Worm (Caenorhabditis elegans): ENCODE results near the gene clec-119.

clec-119 gene

DNA sequence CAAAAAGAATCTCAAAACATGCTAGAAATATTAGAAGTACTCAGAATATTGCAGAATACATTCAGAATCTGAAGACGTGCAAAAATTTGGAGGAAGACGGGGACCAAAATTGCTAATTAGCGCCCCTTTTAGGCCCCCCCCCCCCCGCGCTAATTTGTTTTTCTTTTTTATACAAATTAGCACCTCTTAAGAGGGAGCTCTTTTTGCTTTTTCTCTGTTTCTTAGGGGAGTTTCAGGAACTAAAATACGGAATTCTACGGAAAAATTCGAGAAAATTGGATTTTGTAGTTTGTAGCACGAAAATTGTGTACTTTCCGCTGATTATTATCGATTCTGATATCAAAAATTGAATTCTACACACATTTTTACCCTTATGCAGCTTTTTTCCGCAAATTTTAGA is 45.8 kb downstream of the clec-119 start, which contains the start of gene glb-31 (continued):
- no peak for TF ChIP-seq nhr-237 (tag; optimal IDR thresholded peaks at IDR 0.05)
- TF ChIP-seq dpl-1 (GFP tag; optimal IDR thresholded peaks at IDR 0.05) = no peak

DNA sequence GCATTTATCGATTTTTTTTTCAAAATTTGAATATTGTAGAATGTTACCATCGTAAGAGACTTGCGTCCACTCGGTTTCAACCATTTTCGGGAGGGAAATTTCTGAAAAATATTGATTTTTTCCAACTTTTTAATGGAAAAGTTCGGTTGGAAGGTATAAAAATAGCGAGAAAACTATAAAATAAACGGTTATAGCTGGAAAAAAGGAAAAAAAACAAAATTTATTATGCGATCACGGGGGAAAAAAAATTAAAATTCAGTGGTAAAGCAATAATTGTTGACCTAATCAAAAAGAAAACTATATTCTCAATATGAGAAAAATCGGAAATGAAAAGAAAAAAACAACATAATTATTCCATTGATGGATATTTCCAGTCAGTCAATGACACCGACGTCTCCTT is 50.3 kb downstream of the clec-119 start, which contains the start of gene emc-2:
emc-2 (minus strand) TSS at position 101 of the 400 bp plus-strand sequence.
- TF ChIP-seq zfp-3 (GFP tag; conservative IDR thresholded peaks at IDR 0.05) (no peak), ceh-62 (tag; optimal IDR thresholded peaks at IDR 0.05) (no peak), unc-62 (GFP tag; optimal IDR thresholded peaks at IDR 0.05 in 1 of 2) (peak in 1 of 2 experiments; percentile 25), unc-62 (tag; optimal IDR thresholded peaks at IDR 0.05) (no peak), ceh-28 (tag; optimal IDR thresholded peaks at IDR 0.05) (peak; percentile 9), Y5F2A.4 (GFP tag; optimal IDR thresholded peaks at IDR 0.05) (no peak), nhr-6 (tag; optimal IDR thresholded peaks at IDR 0.05) (no peak), nhr-77 (tag; optimal IDR thresholded peaks at IDR 0.05) (no peak)

DNA sequence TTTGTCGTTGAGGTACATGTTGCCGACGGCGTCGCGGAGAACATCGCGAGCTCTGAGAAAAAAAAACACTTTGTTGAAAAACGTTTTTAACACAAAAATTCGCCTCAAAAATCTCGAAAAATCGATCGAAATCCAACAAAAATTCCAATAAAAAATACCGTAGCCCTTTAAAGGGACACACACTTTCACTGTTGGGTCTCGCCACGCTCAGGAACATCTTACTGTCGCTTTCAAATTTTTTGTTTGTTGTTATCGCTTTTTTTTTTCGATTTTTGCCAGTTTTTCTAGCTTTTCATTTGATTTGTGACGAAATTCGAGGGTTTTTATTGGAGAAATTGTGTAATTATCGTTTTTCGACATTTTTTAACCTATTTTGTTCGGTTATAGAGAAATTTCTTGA is 50.8 kb downstream of the clec-119 start:
- TF ChIP-seq lin-38 (GFP tag; IDR thresholded peaks at IDR 0.05) = peak; percentile 47
- TF ChIP-seq ces-1 (GFP tag; optimal IDR thresholded peaks at IDR 0.05) = no peak
- no peak for TF ChIP-seq lim-7 (GFP tag; IDR thresholded peaks at IDR 0.05)
- TF ChIP-seq aha-1 (tag) = peak; percentile 38
- no peak for TF ChIP-seq Y105C5A.15 (GFP tag; IDR thresholded peaks at IDR 0.05)
- TF ChIP-seq T26A8.4 (GFP tag; IDR thresholded peaks at IDR 0.05) = no peak
- peak; percentile 51 for TF ChIP-seq F49E8.2 (tag; optimal IDR thresholded peaks at IDR 0.05; ENCODE audit: borderline replicate concordance)
- TF ChIP-seq tra-1 (GFP tag; IDR thresholded peaks at IDR 0.05) = no peak
- TF ChIP-seq ZK337.2 (GFP tag; IDR thresholded peaks at IDR 0.05) = no peak
- TF ChIP-seq Y48G9A.11 (GFP tag; IDR thresholded peaks at IDR 0.05) = peak; percentile 26; the same call in 1 of the 2 replicates
- TF ChIP-seq F37D6.2 (tag; optimal IDR thresholded peaks at IDR 0.05) = no peak
- TF ChIP-seq lsy-2 (tag; optimal IDR thresholded peaks at IDR 0.05) = peak in 1 of 2 experiments; percentile 29
